Fruit fly (Drosophila melanogaster) whole organism, embryonic: Measurements from ENCODE around the gene Lcp65Ad.

Experiments
- B-H2 ChIP-seq: fragments of 200-800 bp; sonication (Bioruptor generic); optimal IDR thresholded peaks from 2 replicates; lab custom pipeline; 2018; ENCODE audit warnings: missing biosample characterization, mild to moderate bottlenecking, missing genetic modification characterization
- Bdp1 ChIP-seq: fragments of 200-800 bp; sonication (Bioruptor generic); optimal IDR thresholded peaks from 3 replicates; lab custom pipeline; 2016; ENCODE audit warnings: missing biosample characterization, missing genetic modification characterization
- Bgb ChIP-seq: fragments of 200-800 bp; sonication (Bioruptor generic); IDR thresholded peaks from 2 replicates; pipeline ENCODE4 v1.3.6; 2022; ENCODE audit warnings: missing biosample characterization, missing genetic modification characterization; ENCODE audit not compliant: partially characterized antibody
- BtbVII ChIP-seq: fragments of 200-800 bp; sonication (Bioruptor generic); optimal IDR thresholded peaks from 3 replicates; lab custom pipeline; 2017; ENCODE audit warnings: missing biosample characterization, mild to moderate bottlenecking, missing genetic modification characterization
- CG13123 ChIP-seq: fragments of 200-800 bp; sonication (Bioruptor generic); optimal IDR thresholded peaks from 2 replicates; lab custom pipeline; 2016; ENCODE audit warnings: missing biosample characterization, missing genetic modification characterization
- CG13296 ChIP-seq: fragments of 200-800 bp; sonication (Bioruptor generic); optimal IDR thresholded peaks from 3 replicates; lab custom pipeline; 2018; ENCODE audit warnings: missing biosample characterization, mild to moderate bottlenecking, missing genetic modification characterization
- CG17568 ChIP-seq: fragments of 200-800 bp; sonication (Bioruptor generic); optimal IDR thresholded peaks from 2 replicates; lab custom pipeline; 2018; ENCODE audit warnings: missing biosample characterization, mild to moderate bottlenecking, missing genetic modification characterization, moderate library complexity
- CG1792 ChIP-seq: fragments of 200-800 bp; sonication (Bioruptor generic); optimal IDR thresholded peaks from 2 replicates; lab custom pipeline; 2016; ENCODE audit warnings: missing biosample characterization, missing genetic modification characterization
- CG18764 ChIP-seq: fragments of 200-800 bp; sonication (Bioruptor generic); optimal IDR thresholded peaks from 3 replicates; lab custom pipeline; 2016; ENCODE audit warnings: missing biosample characterization, missing genetic modification characterization
- CG30020 ChIP-seq: fragments of 200-800 bp; optimal IDR thresholded peaks from 2 replicates; lab custom pipeline; 2019; ENCODE audit warnings: missing biosample characterization, mild to moderate bottlenecking, missing genetic modification characterization, moderate library complexity
- CG31365 ChIP-seq: fragments of 200-800 bp; sonication (Bioruptor generic); optimal IDR thresholded peaks from 2 replicates; lab custom pipeline; 2018; ENCODE audit warnings: missing biosample characterization, mild to moderate bottlenecking, missing genetic modification characterization
- CG32767 ChIP-seq: fragments of 200-800 bp; sonication (Bioruptor generic); IDR thresholded peaks from 2 replicates; pipeline ENCODE4 v1.3.6; 2022; ENCODE audit warnings: missing biosample characterization, missing genetic modification characterization
- CG3995 ChIP-seq: fragments of 200-800 bp; sonication (Bioruptor generic); optimal IDR thresholded peaks from 3 replicates; lab custom pipeline; 2016; ENCODE audit warnings: missing biosample characterization, missing genetic modification characterization
- CG42726 ChIP-seq: fragments of 200-800 bp; sonication (Bioruptor generic); IDR thresholded peaks from 2 replicates; pipeline ENCODE4 v1.3.6; 2022; ENCODE audit warnings: missing biosample characterization, missing genetic modification characterization; ENCODE audit not compliant: partially characterized antibody
- CG6765 ChIP-seq: fragments of 200-800 bp; sonication (Bioruptor generic); optimal IDR thresholded peaks from 3 replicates; lab custom pipeline; 2017; ENCODE audit warnings: missing biosample characterization, mild to moderate bottlenecking, missing genetic modification characterization
- CG7357 ChIP-seq: fragments of 200-800 bp; sonication (Bioruptor generic); IDR thresholded peaks from 3 replicates; pipeline ENCODE4 v1.3.6; 2022; ENCODE audit warnings: missing biosample characterization, missing genetic modification characterization
- CG8281 ChIP-seq: fragments of 200-800 bp; sonication (Bioruptor generic); optimal IDR thresholded peaks from 2 replicates; lab custom pipeline; 2018; ENCODE audit warnings: missing biosample characterization, mild to moderate bottlenecking, missing genetic modification characterization, moderate library complexity
- Dad ChIP-seq: fragments of 200-800 bp; sonication (Bioruptor generic); optimal IDR thresholded peaks from 3 replicates; lab custom pipeline; 2016; ENCODE audit warnings: missing biosample characterization, missing genetic modification characterization
- Deaf1 ChIP-seq: fragments of 200-800 bp; optimal IDR thresholded peaks from 3 replicates; lab custom pipeline; 2019; ENCODE audit warnings: missing biosample characterization, mild to moderate bottlenecking, missing genetic modification characterization, moderate library complexity
- Dp ChIP-seq: fragments of 200-800 bp; sonication (Bioruptor generic); optimal IDR thresholded peaks from 2 replicates; lab custom pipeline; 2018; ENCODE audit warnings: missing biosample characterization, mild to moderate bottlenecking, missing genetic modification characterization, moderate library complexity
- Fer2 ChIP-seq: fragments of 200-800 bp; sonication (Bioruptor generic); optimal IDR thresholded peaks from 2 replicates; lab custom pipeline; 2018; ENCODE audit warnings: missing biosample characterization, mild to moderate bottlenecking, missing genetic modification characterization, moderate library complexity
- HLH4C ChIP-seq: fragments of 200-800 bp; sonication (Bioruptor generic); IDR thresholded peaks from 3 replicates; pipeline ENCODE4 v1.3.6; 2022; ENCODE audit warnings: missing biosample characterization, missing genetic modification characterization; ENCODE audit not compliant: partially characterized antibody
- Med ChIP-seq: fragments of 200-800 bp; sonication (Bioruptor generic); peaks from one replicate; lab custom pipeline; 2016; ENCODE audit warnings: missing biosample characterization, missing genetic modification characterization, mild to moderate bottlenecking, inconsistent platforms, moderate library complexity
- Mes4 ChIP-seq: fragments of 200-800 bp; sonication (Bioruptor generic); optimal IDR thresholded peaks from 2 replicates; lab custom pipeline; 2016; ENCODE audit warnings: missing biosample characterization, missing genetic modification characterization
- Rx ChIP-seq: fragments of 200-800 bp; sonication (Bioruptor generic); IDR thresholded peaks from 2 replicates; pipeline ENCODE4 v1.3.6; 2022; ENCODE audit warnings: missing biosample characterization, missing genetic modification characterization
- Side ChIP-seq: fragments of 200-800 bp; sonication (Bioruptor generic); optimal IDR thresholded peaks from 2 replicates; lab custom pipeline; 2016; ENCODE audit warnings: missing biosample characterization, missing genetic modification characterization
- Sin3A ChIP-seq: fragments of >200 bp; optimal IDR thresholded peaks from 2 replicates; lab custom pipeline; 2018
- Usf ChIP-seq: fragments of 200-800 bp; sonication (Bioruptor generic); optimal IDR thresholded peaks from 2 replicates; lab custom pipeline; 2017; ENCODE audit warnings: missing genotype, missing biosample characterization, missing genetic modification characterization
- Xrp1 ChIP-seq: fragments of 200-800 bp; sonication (Bioruptor generic); IDR thresholded peaks from 2 replicates; pipeline ENCODE4 v1.3.6; 2022; ENCODE audit warnings: missing biosample characterization, missing genetic modification characterization
- ab ChIP-seq: fragments of 200-800 bp; sonication (Bioruptor generic); optimal IDR thresholded peaks from 2 replicates; lab custom pipeline; 2016; ENCODE audit warnings: missing biosample characterization, missing genetic modification characterization
- bab2 ChIP-seq: fragments of 200-800 bp; sonication (Bioruptor generic); optimal IDR thresholded peaks from 2 replicates; lab custom pipeline; 2016; ENCODE audit warnings: missing biosample characterization, missing genetic modification characterization
- bbx ChIP-seq: fragments of 200-800 bp; sonication (Bioruptor generic); IDR thresholded peaks from 2 replicates; pipeline ENCODE4 v1.3.6; 2022; ENCODE audit warnings: missing biosample characterization, missing genetic modification characterization; ENCODE audit not compliant: partially characterized antibody
- bowl ChIP-seq: fragments of 200-800 bp; sonication (Bioruptor generic); IDR thresholded peaks from 2 replicates; pipeline ENCODE4 v1.3.6; 2022; ENCODE audit warnings: missing biosample characterization, missing genetic modification characterization
- bsh ChIP-seq, 2 experiments: fragments of 200-800 bp; sonication (Bioruptor generic); optimal IDR thresholded peaks; 2 replicates each; lab custom pipeline; 2017 to 2018; ENCODE audit warnings: mild to moderate bottlenecking in 2 of 2, missing biosample characterization in 2 of 2, missing genetic modification characterization in 2 of 2, moderate library complexity in 1 of 2
- chif ChIP-seq, 2 experiments: fragments of 200-800 bp; sonication (Bioruptor generic); optimal IDR thresholded peaks; 3 replicates each; lab custom pipeline; 2016; ENCODE audit warnings: missing biosample characterization in 2 of 2, missing genetic modification characterization in 2 of 2
- chm ChIP-seq: fragments of 200-800 bp; sonication (Bioruptor generic); IDR thresholded peaks from 2 replicates; pipeline ENCODE4 v1.3.6; 2022; ENCODE audit warnings: missing biosample characterization, missing genetic modification characterization
- ci ChIP-seq: fragments of 200-800 bp; sonication (Bioruptor generic); IDR thresholded peaks from 3 replicates; pipeline ENCODE4 v1.3.6; 2022; ENCODE audit warnings: missing biosample characterization, missing genetic modification characterization
- dati ChIP-seq: fragments of 200-800 bp; sonication (Bioruptor generic); IDR thresholded peaks from 2 replicates; pipeline ENCODE4 v1.3.6; 2022; ENCODE audit warnings: missing biosample characterization, missing genetic modification characterization
- dm ChIP-seq: fragments of 200-800 bp; sonication (Bioruptor generic); optimal IDR thresholded peaks from 3 replicates; lab custom pipeline; 2016; ENCODE audit warnings: missing biosample characterization, missing genetic modification characterization
- dmrt99B ChIP-seq: fragments of 200-800 bp; sonication (Bioruptor generic); optimal IDR thresholded peaks from 2 replicates; lab custom pipeline; 2018; ENCODE audit warnings: missing biosample characterization, mild to moderate bottlenecking, missing genetic modification characterization, moderate library complexity
- emc ChIP-seq: fragments of 200-800 bp; sonication (Bioruptor generic); optimal IDR thresholded peaks from 2 replicates; lab custom pipeline; 2016; ENCODE audit warnings: missing biosample characterization, missing genetic modification characterization
- ems ChIP-seq: fragments of 200-800 bp; sonication (Bioruptor generic); optimal IDR thresholded peaks from 3 replicates; lab custom pipeline; 2016; ENCODE audit warnings: missing biosample characterization, missing genetic modification characterization
- lmd ChIP-seq: fragments of 200-800 bp; sonication (Bioruptor generic); IDR thresholded peaks from 2 replicates; pipeline ENCODE4 v1.3.6; 2022; ENCODE audit warnings: missing biosample characterization, missing genetic modification characterization
- mam ChIP-seq: fragments of 200-800 bp; sonication (Bioruptor generic); optimal IDR thresholded peaks from 3 replicates; lab custom pipeline; 2016; ENCODE audit warnings: missing biosample characterization, missing genetic modification characterization
- pb ChIP-seq: fragments of 200-800 bp; sonication (Bioruptor generic); optimal IDR thresholded peaks from 3 replicates; lab custom pipeline; 2016; ENCODE audit warnings: missing biosample characterization, missing genetic modification characterization
- peb ChIP-seq: fragments of 200-800 bp; sonication (Bioruptor generic); IDR thresholded peaks from 2 replicates; pipeline ENCODE4 v1.3.6; 2022; ENCODE audit warnings: missing biosample characterization, missing genetic modification characterization
- repo ChIP-seq: fragments of 200-800 bp; sonication (Bioruptor generic); optimal IDR thresholded peaks from 2 replicates; lab custom pipeline; 2016; ENCODE audit warnings: missing biosample characterization, missing genetic modification characterization
- sd ChIP-seq: fragments of 200-800 bp; sonication (Bioruptor generic); optimal IDR thresholded peaks from 3 replicates; lab custom pipeline; 2018; ENCODE audit warnings: missing biosample characterization, mild to moderate bottlenecking, missing genetic modification characterization, moderate library complexity
- stwl ChIP-seq: fragments of 200-800 bp; sonication (Bioruptor generic); optimal IDR thresholded peaks from 3 replicates; lab custom pipeline; 2018; ENCODE audit warnings: missing biosample characterization, mild to moderate bottlenecking, missing genetic modification characterization, moderate library complexity
- vnd ChIP-seq: fragments of 200-800 bp; sonication (Bioruptor generic); IDR thresholded peaks from 3 replicates; pipeline ENCODE4 v1.3.6; 2022; ENCODE audit warnings: missing biosample characterization, missing genetic modification characterization; ENCODE audit not compliant: partially characterized antibody
- wek ChIP-seq: fragments of 200-800 bp; sonication (Bioruptor generic); optimal IDR thresholded peaks from 3 replicates; lab custom pipeline; 2018; ENCODE audit warnings: missing biosample characterization, mild to moderate bottlenecking, missing genetic modification characterization, moderate library complexity
- zf30C ChIP-seq: fragments of 200-800 bp; sonication (Bioruptor generic); optimal IDR thresholded peaks from 3 replicates; lab custom pipeline; 2018; ENCODE audit warnings: missing biosample characterization, mild to moderate bottlenecking, missing genetic modification characterization

The Lcp65Ad gene

DNA sequence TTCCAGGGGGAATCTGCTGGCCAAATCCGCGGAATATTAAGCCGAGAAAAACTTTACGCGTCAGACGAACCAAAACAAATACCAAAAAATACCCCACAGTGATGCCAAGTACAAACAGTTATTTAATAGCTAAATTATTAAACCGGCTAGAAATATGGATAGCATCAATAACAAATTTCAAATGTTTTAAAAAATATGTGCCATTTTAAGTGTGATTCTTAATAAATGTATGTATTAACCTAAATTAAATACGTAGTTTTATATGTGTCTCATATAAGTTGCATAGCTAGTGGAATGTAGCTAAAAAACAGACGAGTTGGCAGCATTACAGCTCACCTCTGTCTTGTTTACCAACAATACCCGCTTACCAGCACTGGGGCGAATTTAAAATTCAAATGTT lies 38.6 kb downstream of the Lcp65Ad start, which contains the start of gene CG10274 (continued):
- TF ChIP-seq CG18764 (GFP tag; lab: Kevin White, UChicago) (peak; percentile 72), dm (GFP tag; lab: Kevin White, UChicago) (peak; percentile 30), Bdp1 (GFP tag; lab: Kevin White, UChicago) (peak; percentile 69), vnd (GFP tag; lab: Robert Waterston, UW) (no peak), CG30020 (tag; lab: Kevin White, UChicago) (peak; percentile 79), zf30C (no peak), bowl (no peak), CG17568 (GFP tag; lab: Kevin White, UChicago) (no peak), Rx (GFP tag; lab: Robert Waterston, UW) (no peak), Deaf1 (tag; lab: Kevin White, UChicago) (no peak), ci (GFP tag; lab: Robert Waterston, UW) (peak; percentile 35; the same call in 1 of the 3 replicates), sd (tag; lab: Kevin White, UChicago) (peak; percentile 98), B-H2 (no peak), pb (no peak), peb (GFP tag; lab: Robert Waterston, UW) (peak; percentile 48; the same call in 1 of the 2 replicates), Mes4 (GFP tag; lab: Kevin White, UChicago) (peak; percentile 55), bsh (GFP tag; optimal IDR thresholded peaks at IDR 0.05; lab: Kevin White, UChicago) (peak in 1 of 2 experiments; percentile 68), lmd (GFP tag; lab: Robert Waterston, UW) (peak; percentile 80), mam (GFP tag; lab: Kevin White, UChicago) (peak; percentile 80), CG13123 (GFP tag; lab: Kevin White, UChicago) (peak; percentile 36), HLH4C (GFP tag; lab: Robert Waterston, UW) (no peak), Dad (GFP tag; lab: Kevin White, UChicago) (peak; percentile 49), wek (GFP tag; lab: Kevin White, UChicago) (no peak), ems (GFP tag; lab: Kevin White, UChicago) (peak; percentile 64), Bgb (no peak), chif (GFP tag; optimal IDR thresholded peaks at IDR 0.05; lab: Kevin White, UChicago) (peak; percentile 58 to 71), bbx (no peak), CG8281 (tag; lab: Kevin White, UChicago) (no peak), chm (GFP tag; lab: Robert Waterston, UW) (no peak), emc (peak; percentile 47), Side (peak; percentile 58), CG7357 (GFP tag; lab: Robert Waterston, UW) (peak; percentile 33; the same call in 1 of the 3 replicates), CG6765 (peak; percentile 43), CG31365 (tag; lab: Kevin White, UChicago) (no peak), CG3995 (peak; percentile 79), Dp (GFP tag; lab: Kevin White, UChicago) (peak; percentile 75), repo (GFP tag; lab: Kevin White, UChicago) (peak; percentile 40), BtbVII (no peak), bab2 (GFP tag; lab: Kevin White, UChicago) (peak; percentile 67), dmrt99B (tag; lab: Kevin White, UChicago) (no peak), Med (GFP tag; lab: Kevin White, UChicago) (peak; percentile 93), Fer2 (tag; lab: Kevin White, UChicago) (peak; percentile 72), stwl (tag; lab: Kevin White, UChicago) (peak; percentile 90), Usf (GFP tag; lab: Kevin White, UChicago) (peak; percentile 47), Xrp1 (GFP tag; lab: Robert Waterston, UW) (peak; percentile 82), CG13296 (GFP tag; lab: Kevin White, UChicago) (no peak), CG1792 (GFP tag; lab: Kevin White, UChicago) (peak; percentile 43), CG42726 (GFP tag; lab: Robert Waterston, UW) (no peak), CG32767 (GFP tag; lab: Robert Waterston, UW) (no peak), Sin3A (peak; percentile 75), ab (GFP tag; lab: Kevin White, UChicago) (peak; percentile 48), dati (GFP tag; lab: Robert Waterston, UW) (no peak)
